Worm (Caenorhabditis elegans) whole organism, midembryonic: Measurements from ENCODE around the gene dph-7.

Source experiments
- T22C8.4 ChIP-seq: fragments of 200-800 bp; sonication (Bioruptor generic); IDR thresholded peaks from 2 replicates; pipeline ENCODE4 v1.3.6; 2022; ENCODE audit warnings: missing genetic modification characterization, missing compliant biosample characterization
- med-1 ChIP-seq: sonication (generic microtip); optimal IDR thresholded peaks from 2 replicates; lab custom pipeline; 2017; ENCODE audit warnings: missing genetic modification characterization, mild to moderate bottlenecking, missing compliant biosample characterization, antibody characterized with exemption, missing genetic modification reagents; ENCODE audit not compliant: insufficient read depth
- ztf-23 ChIP-seq: fragments of 200-800 bp; sonication (Bioruptor generic); IDR thresholded peaks from 2 replicates; pipeline ENCODE4 v1.3.6; 2022; ENCODE audit warnings: missing genetic modification reagents, missing genetic modification characterization, missing compliant biosample characterization

DNA sequence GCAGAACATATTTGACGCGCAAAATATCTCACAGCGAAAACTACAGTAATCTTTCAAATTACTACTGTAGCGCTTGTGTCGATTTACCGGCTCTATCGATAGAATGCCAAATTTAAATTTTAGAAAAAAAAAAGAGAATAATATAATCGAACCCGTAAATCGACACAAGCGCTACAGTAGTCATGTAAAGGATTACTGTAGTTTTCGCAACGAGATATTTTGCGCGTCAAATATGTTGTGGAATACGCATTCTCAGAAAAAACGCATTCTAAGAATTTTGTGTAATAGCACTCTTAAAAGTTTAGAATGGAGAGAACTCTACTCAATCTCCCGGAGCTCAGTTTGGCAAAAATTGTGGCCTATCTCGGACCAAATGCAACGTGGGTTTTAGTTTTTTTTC is 49.4 kb upstream of the dph-7 start, which contains the start of gene F56A8.5:
- TF ChIP-seq T22C8.4 (GFP tag; lab: Robert Waterston, UW), result no peak
- TF ChIP-seq med-1, result no peak
- no peak for TF ChIP-seq ztf-23 (GFP tag; lab: Robert Waterston, UW)
